Fruit fly (Drosophila melanogaster) whole organism, embryonic: ENCODE measurements around the gene CG31287.
A peak's percentile ranks its signal among the peaks of the same experiment; 100 is the strongest.

ENCODE experiments used
- Atf-2 ChIP-seq: fragments of 200-800 bp; sonication (Bioruptor generic); optimal IDR thresholded peaks from 2 replicates; lab custom pipeline; 2016; ENCODE audit warnings: missing biosample characterization, missing genetic modification characterization
- Blimp-1 ChIP-seq: fragments of 200-800 bp; sonication (Bioruptor generic); optimal IDR thresholded peaks from 3 replicates; lab custom pipeline; 2018; ENCODE audit warnings: missing biosample characterization, missing genetic modification characterization, mild to moderate bottlenecking, moderate library complexity, missing genetic modification reagents
- CG10147 ChIP-seq: fragments of 200-800 bp; sonication (Bioruptor generic); optimal IDR thresholded peaks from 2 replicates; lab custom pipeline; 2019; ENCODE audit warnings: missing biosample characterization, mild to moderate bottlenecking, missing genetic modification characterization, moderate library complexity
- CG10274 ChIP-seq: fragments of 200-800 bp; sonication (Bioruptor generic); optimal IDR thresholded peaks from 3 replicates; lab custom pipeline; 2017; ENCODE audit warnings: missing biosample characterization, mild to moderate bottlenecking, missing genetic modification characterization
- CG12391 ChIP-seq: fragments of 200-800 bp; sonication (Bioruptor generic); optimal IDR thresholded peaks from 3 replicates; lab custom pipeline; 2018; ENCODE audit warnings: missing biosample characterization, mild to moderate bottlenecking, missing genetic modification characterization, moderate library complexity
- CG13775 ChIP-seq: fragments of 200-800 bp; sonication (Bioruptor generic); optimal IDR thresholded peaks from 3 replicates; lab custom pipeline; 2017; ENCODE audit warnings: missing biosample characterization, mild to moderate bottlenecking, missing genetic modification characterization
- CG13894 ChIP-seq: fragments of 200-800 bp; sonication (Bioruptor generic); optimal IDR thresholded peaks from 3 replicates; lab custom pipeline; 2018; ENCODE audit warnings: missing biosample characterization, mild to moderate bottlenecking, missing genetic modification characterization, moderate library complexity
- CG14014 ChIP-seq: fragments of 200-800 bp; sonication (Bioruptor generic); IDR thresholded peaks from 2 replicates; pipeline ENCODE4 v1.3.6; 2022; ENCODE audit warnings: missing biosample characterization, missing genetic modification characterization
- CG17359 ChIP-seq: fragments of 200-800 bp; sonication (Bioruptor generic); optimal IDR thresholded peaks from 3 replicates; lab custom pipeline; 2018; ENCODE audit warnings: missing biosample characterization, mild to moderate bottlenecking, missing genetic modification characterization, moderate library complexity
- CG17568 ChIP-seq: fragments of 200-800 bp; sonication (Bioruptor generic); optimal IDR thresholded peaks from 2 replicates; lab custom pipeline; 2018; ENCODE audit warnings: missing biosample characterization, mild to moderate bottlenecking, missing genetic modification characterization, moderate library complexity
- CG17612 ChIP-seq: fragments of 200-800 bp; sonication (Bioruptor generic); IDR thresholded peaks from 2 replicates; pipeline ENCODE4 v1.3.6; 2022; ENCODE audit warnings: missing biosample characterization, missing genetic modification characterization
- CG18262 ChIP-seq: fragments of 200-800 bp; optimal IDR thresholded peaks from 3 replicates; lab custom pipeline; 2019; ENCODE audit warnings: missing biosample characterization, mild to moderate bottlenecking, missing genetic modification characterization, moderate library complexity
- CG18599 ChIP-seq: fragments of 200-800 bp; sonication (Bioruptor generic); optimal IDR thresholded peaks from 3 replicates; lab custom pipeline; 2017; ENCODE audit warnings: missing biosample characterization, missing genetic modification characterization, mild to moderate bottlenecking, moderate library complexity, missing genetic modification reagents
- CG18619 ChIP-seq: fragments of 200-800 bp; sonication (Bioruptor generic); optimal IDR thresholded peaks from 3 replicates; lab custom pipeline; 2017; ENCODE audit warnings: missing biosample characterization, mild to moderate bottlenecking, missing genetic modification characterization
- CG2116 ChIP-seq: fragments of 200-800 bp; sonication (Bioruptor generic); optimal IDR thresholded peaks from 3 replicates; lab custom pipeline; 2018; ENCODE audit warnings: missing biosample characterization, mild to moderate bottlenecking, missing genetic modification characterization
- CG2678 ChIP-seq: fragments of 200-800 bp; sonication (Bioruptor generic); optimal IDR thresholded peaks from 3 replicates; lab custom pipeline; 2019; ENCODE audit warnings: missing biosample characterization, mild to moderate bottlenecking, missing genetic modification characterization, moderate library complexity
- CG31441 ChIP-seq: fragments of 200-800 bp; sonication (Bioruptor generic); IDR thresholded peaks from 2 replicates; pipeline ENCODE4 v1.3.6; 2022; ENCODE audit warnings: missing biosample characterization, missing genetic modification characterization
- CG3281 ChIP-seq: fragments of 200-800 bp; sonication (Bioruptor generic); optimal IDR thresholded peaks from 3 replicates; lab custom pipeline; 2017; ENCODE audit warnings: missing biosample characterization, mild to moderate bottlenecking, missing genetic modification characterization
- CG3838 ChIP-seq: fragments of 200-800 bp; sonication (Bioruptor generic); optimal IDR thresholded peaks from 3 replicates; lab custom pipeline; 2016; ENCODE audit warnings: missing biosample characterization, missing genetic modification characterization
- CG7372 ChIP-seq: fragments of 200-800 bp; sonication (Bioruptor generic); IDR thresholded peaks from 2 replicates; pipeline ENCODE4 v1.3.6; 2022; ENCODE audit warnings: missing biosample characterization, missing genetic modification characterization
- CG8924 ChIP-seq: fragments of 200-800 bp; optimal IDR thresholded peaks from 3 replicates; lab custom pipeline; 2019; ENCODE audit warnings: missing biosample characterization, mild to moderate bottlenecking, missing genetic modification characterization, moderate library complexity
- CG8944 ChIP-seq: fragments of 200-800 bp; sonication (Bioruptor generic); optimal IDR thresholded peaks from 3 replicates; lab custom pipeline; 2016; ENCODE audit warnings: missing biosample characterization, missing genetic modification characterization
- CHES-1-like ChIP-seq: fragments of 200-800 bp; sonication (Bioruptor generic); optimal IDR thresholded peaks from 2 replicates; lab custom pipeline; 2016; ENCODE audit warnings: missing biosample characterization, missing genetic modification characterization
- CoRest ChIP-seq: fragments of 200-800 bp; sonication (Bioruptor generic); optimal IDR thresholded peaks from 3 replicates; lab custom pipeline; 2018; ENCODE audit warnings: missing biosample characterization, mild to moderate bottlenecking, missing genetic modification characterization, moderate library complexity
- CrebB ChIP-seq: fragments of 200-800 bp; sonication (Bioruptor generic); optimal IDR thresholded peaks from 3 replicates; lab custom pipeline; 2018; ENCODE audit warnings: missing biosample characterization, mild to moderate bottlenecking, missing genetic modification characterization
- D19A ChIP-seq: fragments of 200-800 bp; optimal IDR thresholded peaks from 3 replicates; lab custom pipeline; 2019; ENCODE audit warnings: missing biosample characterization, mild to moderate bottlenecking, missing genetic modification characterization, moderate library complexity
- Dll ChIP-seq: fragments of 200-800 bp; sonication (Bioruptor generic); IDR thresholded peaks from 4 replicates; pipeline ENCODE4 v1.3.6; 2022; ENCODE audit warnings: missing biosample characterization, missing genetic modification characterization; ENCODE audit not compliant: partially characterized antibody
- Eip74EF ChIP-seq, 2 experiments: fragments of 200-800 bp in 1 of 2; fragments of >200 bp in 1 of 2; sonication (Bioruptor generic) in 1 of 2; optimal IDR thresholded peaks; 2 replicates each; lab custom pipeline; 2017 to 2019; ENCODE audit warnings: missing biosample characterization in 2 of 2, missing genetic modification characterization in 2 of 2, mild to moderate bottlenecking in 1 of 2, moderate library complexity in 1 of 2
- Ets65A ChIP-seq: fragments of 200-800 bp; sonication (Bioruptor generic); peaks from one replicate; lab custom pipeline; 2016; ENCODE audit warnings: missing biosample characterization, missing genetic modification characterization
- Hr3 ChIP-seq: fragments of 200-800 bp; sonication (Bioruptor generic); optimal IDR thresholded peaks from 3 replicates; lab custom pipeline; 2016; ENCODE audit warnings: missing biosample characterization, missing genetic modification characterization
- Med ChIP-seq: fragments of 200-800 bp; sonication (Bioruptor generic); peaks from one replicate; lab custom pipeline; 2016; ENCODE audit warnings: missing biosample characterization, missing genetic modification characterization, mild to moderate bottlenecking, inconsistent platforms, moderate library complexity
- Mes4 ChIP-seq: fragments of 200-800 bp; sonication (Bioruptor generic); optimal IDR thresholded peaks from 2 replicates; lab custom pipeline; 2016; ENCODE audit warnings: missing biosample characterization, missing genetic modification characterization
- Oli ChIP-seq: fragments of 200-800 bp; sonication (Bioruptor generic); optimal IDR thresholded peaks from 2 replicates; lab custom pipeline; 2018; ENCODE audit warnings: missing biosample characterization, mild to moderate bottlenecking, missing genetic modification characterization, moderate library complexity
- Sox102F ChIP-seq: fragments of 200-800 bp; sonication (Bioruptor generic); optimal IDR thresholded peaks from 2 replicates; lab custom pipeline; 2018; ENCODE audit warnings: missing biosample characterization, mild to moderate bottlenecking, missing genetic modification characterization, moderate library complexity
- Sry-β ChIP-seq: fragments of 200-800 bp; sonication (Bioruptor generic); optimal IDR thresholded peaks from 2 replicates; lab custom pipeline; 2018; ENCODE audit warnings: missing biosample characterization, mild to moderate bottlenecking, missing genetic modification characterization, moderate library complexity
- TFAM ChIP-seq: fragments of 200-800 bp; sonication (Bioruptor generic); optimal IDR thresholded peaks from 2 replicates; lab custom pipeline; 2017; ENCODE audit warnings: missing biosample characterization, missing genetic modification characterization, inconsistent platforms
- ara ChIP-seq: fragments of 200-800 bp; sonication (Bioruptor generic); IDR thresholded peaks from 2 replicates; pipeline ENCODE4 v1.3.6; 2022; ENCODE audit warnings: missing biosample characterization, missing genetic modification characterization
- bcd ChIP-seq: fragments of 200-800 bp; sonication (Bioruptor generic); optimal IDR thresholded peaks from 2 replicates; lab custom pipeline; 2017; ENCODE audit warnings: missing biosample characterization, mild to moderate bottlenecking, missing genetic modification characterization
- cg ChIP-seq: fragments of 200-800 bp; sonication (Bioruptor generic); optimal IDR thresholded peaks from 3 replicates; lab custom pipeline; 2019; ENCODE audit warnings: missing biosample characterization, mild to moderate bottlenecking, missing genetic modification characterization, moderate library complexity
- chm ChIP-seq: fragments of 200-800 bp; sonication (Bioruptor generic); IDR thresholded peaks from 2 replicates; pipeline ENCODE4 v1.3.6; 2022; ENCODE audit warnings: missing biosample characterization, missing genetic modification characterization
- chn ChIP-seq: fragments of 200-800 bp; sonication (Bioruptor generic); optimal IDR thresholded peaks from 2 replicates; lab custom pipeline; 2016; ENCODE audit warnings: missing biosample characterization, missing genetic modification characterization
- gem ChIP-seq: fragments of 200-800 bp; sonication (Bioruptor generic); optimal IDR thresholded peaks from 2 replicates; lab custom pipeline; 2019; ENCODE audit warnings: missing biosample characterization, mild to moderate bottlenecking, missing genetic modification characterization, moderate library complexity
- insv ChIP-seq, 2 experiments: fragments of 200-800 bp; sonication (Bioruptor generic); optimal IDR thresholded peaks; 3 replicates each; lab custom pipeline; 2016 to 2018; ENCODE audit warnings: missing biosample characterization in 2 of 2, missing genetic modification characterization in 2 of 2
- klu ChIP-seq: fragments of 200-800 bp; sonication (Bioruptor generic); IDR thresholded peaks from 2 replicates; pipeline ENCODE4 v1.3.6; 2022; ENCODE audit warnings: missing biosample characterization, missing genetic modification characterization
- luna ChIP-seq: fragments of 200-800 bp; sonication (Bioruptor generic); optimal IDR thresholded peaks from 2 replicates; lab custom pipeline; 2016; ENCODE audit warnings: missing biosample characterization, missing genetic modification characterization
- mld ChIP-seq: fragments of 200-800 bp; sonication (Bioruptor generic); IDR thresholded peaks from 3 replicates; pipeline ENCODE4 v1.3.6; 2022; ENCODE audit warnings: missing biosample characterization, missing genetic modification characterization; ENCODE audit not compliant: partially characterized antibody
- slbo ChIP-seq: fragments of 200-800 bp; sonication (Bioruptor generic); IDR thresholded peaks from 2 replicates; pipeline ENCODE4 v1.3.6; 2022; ENCODE audit warnings: missing biosample characterization, missing genetic modification characterization
- ssp ChIP-seq: fragments of 200-800 bp; sonication (Bioruptor generic); IDR thresholded peaks from 2 replicates; pipeline ENCODE4 v1.3.6; 2022; ENCODE audit warnings: missing biosample characterization, missing genetic modification characterization

Gene CG31287

dm6 chr3R:16214474-16215318, 11.5 kb downstream of the CG31287 start (continued):
- peak; percentile 68 for TF ChIP-seq CoRest (tag; lab: Kevin White, UChicago)
- peak; percentile 42 for TF ChIP-seq bcd (GFP tag; lab: Kevin White, UChicago)
- TF ChIP-seq CG17568 (GFP tag; lab: Kevin White, UChicago): peak; percentile 18
- peak; percentile 57 for TF ChIP-seq Med (GFP tag; lab: Kevin White, UChicago)
- no peak for TF ChIP-seq CHES-1-like (GFP tag; lab: Kevin White, UChicago)
- peak; percentile 59 for TF ChIP-seq CG3281 (GFP tag; lab: Kevin White, UChicago)
- TF ChIP-seq slbo (GFP tag; lab: Robert Waterston, UW): peak; percentile 31
- TF ChIP-seq D19A (tag; lab: Kevin White, UChicago): peak; percentile 28
- peak; percentile 10; the same call in 1 of the 2 replicates for TF ChIP-seq CG14014 (GFP tag; lab: Robert Waterston, UW)
- TF ChIP-seq insv (GFP tag; optimal IDR thresholded peaks at IDR 0.05; lab: Kevin White, UChicago): no peak
- no peak for TF ChIP-seq CG10274
- TF ChIP-seq Hr3 (GFP tag; lab: Kevin White, UChicago): peak; percentile 34
- TF ChIP-seq Atf-2 (GFP tag; lab: Kevin White, UChicago): no peak
- peak; percentile 14 for TF ChIP-seq CG13775 (GFP tag; lab: Kevin White, UChicago)
- peak; percentile 71 for TF ChIP-seq CG13894 (tag; lab: Kevin White, UChicago)
- TF ChIP-seq CG10147: peak; percentile 16
- TF ChIP-seq Oli (tag; lab: Kevin White, UChicago): peak; percentile 59
- TF ChIP-seq Eip74EF (GFP tag; optimal IDR thresholded peaks at IDR 0.05; lab: Kevin White, UChicago): peak in 1 of 2 experiments; percentile 44
- peak; percentile 6 for TF ChIP-seq CG2116 (GFP tag; lab: Kevin White, UChicago)
- no peak for TF ChIP-seq CG3838 (GFP tag; lab: Kevin White, UChicago)
- no peak for TF ChIP-seq Sry-β (GFP tag; lab: Kevin White, UChicago)
- TF ChIP-seq CG18262 (tag; lab: Kevin White, UChicago): peak; percentile 49
- no peak for TF ChIP-seq CG8944 (GFP tag; lab: Kevin White, UChicago)
- TF ChIP-seq Blimp-1 (GFP tag; lab: Kevin White, UChicago): no peak
- no peak for TF ChIP-seq Dll
- no peak for TF ChIP-seq luna (GFP tag; lab: Kevin White, UChicago)
- TF ChIP-seq chn (GFP tag; lab: Kevin White, UChicago): no peak
- TF ChIP-seq klu (GFP tag; lab: Robert Waterston, UW): no peak
- TF ChIP-seq chm (GFP tag; lab: Robert Waterston, UW): peak; percentile 7; the same call in 1 of the 2 replicates
- no peak for TF ChIP-seq TFAM (GFP tag; lab: Kevin White, UChicago)
- TF ChIP-seq CG31441: peak; percentile 58; the same call in 1 of the 2 replicates
- TF ChIP-seq ssp (GFP tag; lab: Robert Waterston, UW): no peak
- TF ChIP-seq Ets65A (GFP tag; lab: Kevin White, UChicago): peak; percentile 76
- no peak for TF ChIP-seq CG17612 (GFP tag; lab: Robert Waterston, UW)
- no peak for TF ChIP-seq CrebB (tag; lab: Kevin White, UChicago)
- TF ChIP-seq Mes4 (GFP tag; lab: Kevin White, UChicago): no peak
- 0 out of 2 replicates have a peak, but pooled peaks have one; percentile 30 for TF ChIP-seq ara (GFP tag; lab: Robert Waterston, UW)
- TF ChIP-seq CG18599 (GFP tag; lab: Kevin White, UChicago): peak; percentile 5
- peak; percentile 72 for TF ChIP-seq CG2678 (tag; lab: Kevin White, UChicago)
- no peak for TF ChIP-seq mld (GFP tag; lab: Robert Waterston, UW)
- peak; percentile 45 for TF ChIP-seq CG12391 (tag; lab: Kevin White, UChicago)
- peak; percentile 58 for TF ChIP-seq gem (tag; lab: Kevin White, UChicago)
- TF ChIP-seq Sox102F (GFP tag; lab: Kevin White, UChicago): peak; percentile 42
- TF ChIP-seq cg: peak; percentile 36
- peak; percentile 64 for TF ChIP-seq CG18619 (GFP tag; lab: Kevin White, UChicago)
- TF ChIP-seq CG7372 (GFP tag; lab: Robert Waterston, UW): 0 out of 2 replicates have a peak, but pooled peaks have one; percentile 10
- peak; percentile 34 for TF ChIP-seq CG8924 (tag; lab: Kevin White, UChicago)
- peak; percentile 8 for TF ChIP-seq CG17359 (tag; lab: Kevin White, UChicago)
